Worm (Caenorhabditis elegans): Measurements from ENCODE around the gene C50E3.6.

ce11 chrV:7570290-7570689 is 20.1 kb downstream of the C50E3.6 start, which contains the start of gene clec-212:
- TF ChIP-seq gei-17 (GFP tag; optimal IDR thresholded peaks at IDR 0.05) (no peak), unc-130 (GFP tag; optimal IDR thresholded peaks at IDR 0.05) (no peak), nhr-179 (tag; optimal IDR thresholded peaks at IDR 0.05) (no peak), mxl-1 (tag; optimal IDR thresholded peaks at IDR 0.05) (no peak), Y95B8A.8 (GFP tag; IDR thresholded peaks at IDR 0.05) (no peak), aptf-3 (GFP tag; IDR thresholded peaks at IDR 0.05) (no peak), somi-1 (GFP tag; optimal IDR thresholded peaks at IDR 0.05) (no peak), F22D6.2 (tag; optimal IDR thresholded peaks at IDR 0.05) (no peak), ztf-18 (tag; optimal IDR thresholded peaks at IDR 0.05) (no peak), B0019.2 (GFP tag; conservative IDR thresholded peaks at IDR 0.05) (no peak), bed-1 (GFP tag; IDR thresholded peaks at IDR 0.05) (no peak)

All from whole organism, young adult.